Worm (Caenorhabditis elegans): Measurements from ENCODE around the gene pigb-1.

The pigb-1 gene

ce11 chrII:4999122-4999521 lies 6.2 kb upstream of the pigb-1 start, which contains the start of gene citk-2 (continued):
- TF ChIP-seq elt-2 (tag; optimal IDR thresholded peaks at IDR 0.05) (peak; percentile 99), zag-1 (tag; optimal IDR thresholded peaks at IDR 0.05) (peak; percentile 37), lir-3 (tag; optimal IDR thresholded peaks at IDR 0.05; ENCODE audit: poor library complexity) (peak; percentile 85), grh-1 (GFP tag; IDR thresholded peaks at IDR 0.05) (peak; percentile 95), nhr-77 (tag; optimal IDR thresholded peaks at IDR 0.05) (peak; percentile 61), dpl-1 (GFP tag; optimal IDR thresholded peaks at IDR 0.05) (peak; percentile 100), ceh-90 (tag; optimal IDR thresholded peaks at IDR 0.05) (peak; percentile 60), rnt-1 (tag; optimal IDR thresholded peaks at IDR 0.05) (peak; percentile 97), unc-86 (tag; optimal IDR thresholded peaks at IDR 0.05) (peak; percentile 92), mef-2 (tag; optimal IDR thresholded peaks at IDR 0.05) (no peak), pax-3 (tag; optimal IDR thresholded peaks at IDR 0.05) (peak; percentile 79), mep-1 (tag; optimal IDR thresholded peaks at IDR 0.05) (peak; percentile 98), lin-14 (GFP tag; optimal IDR thresholded peaks at IDR 0.05) (peak; percentile 88), C04F5.9 (tag; optimal IDR thresholded peaks at IDR 0.05) (peak; percentile 80), mab-9 (GFP tag; IDR thresholded peaks at IDR 0.05) (peak; percentile 80), nhr-85 (tag) (peak; percentile 95), unc-62 (GFP tag; optimal IDR thresholded peaks at IDR 0.05) (no peak), skn-1 (tag; optimal IDR thresholded peaks at IDR 0.05) (peak; percentile 94), hlh-17 (GFP tag; optimal IDR thresholded peaks at IDR 0.05; ENCODE audit: borderline replicate concordance) (no peak), Y116A8C.19 (tag; optimal IDR thresholded peaks at IDR 0.05; ENCODE audit: borderline replicate concordance) (no peak), ces-1 (GFP tag; optimal IDR thresholded peaks at IDR 0.05) (no peak), lin-35 (GFP tag; optimal IDR thresholded peaks at IDR 0.05) (peak; percentile 100), pqm-1 (tag; optimal IDR thresholded peaks at IDR 0.05) (no peak), aha-1 (tag; optimal IDR thresholded peaks at IDR 0.05) (peak; percentile 50), efl-3 (GFP tag; optimal IDR thresholded peaks at IDR 0.05) (peak; percentile 38), F16B12.6 (tag; optimal IDR thresholded peaks at IDR 0.05) (peak; percentile 100), efl-1 (optimal IDR thresholded peaks at IDR 0.05) (peak; percentile 100), efl-1 (GFP tag; optimal IDR thresholded peaks at IDR 0.05 in 1 of 2) (peak; percentile 100), nhr-12 (tag; optimal IDR thresholded peaks at IDR 0.05) (no peak), ets-5 (GFP tag; IDR thresholded peaks at IDR 0.05) (no peak), nhr-237 (tag; optimal IDR thresholded peaks at IDR 0.05) (peak; percentile 50), nhr-28 (tag; optimal IDR thresholded peaks at IDR 0.05) (no peak), ceh-63 (GFP tag; optimal IDR thresholded peaks at IDR 0.05) (no peak), tbx-2 (tag; optimal IDR thresholded peaks at IDR 0.05) (peak; percentile 94), nhr-47 (tag; optimal IDR thresholded peaks at IDR 0.05) (peak; percentile 96), ceh-88 (GFP tag; IDR thresholded peaks at IDR 0.05) (peak; percentile 63), sup-37 (GFP tag; optimal IDR thresholded peaks at IDR 0.05) (peak; percentile 52), vab-15 (tag; optimal IDR thresholded peaks at IDR 0.05) (no peak), nhr-19 (GFP tag; conservative IDR thresholded peaks at IDR 0.05) (peak; percentile 93), dsc-1 (tag; optimal IDR thresholded peaks at IDR 0.05) (peak; percentile 94), sox-4 (tag; optimal IDR thresholded peaks at IDR 0.05) (no peak), unc-30 (tag; optimal IDR thresholded peaks at IDR 0.05) (no peak), unc-130 (tag; optimal IDR thresholded peaks at IDR 0.05) (peak; percentile 59), nhr-76 (tag; optimal IDR thresholded peaks at IDR 0.05) (no peak), hpl-2 (GFP tag; optimal IDR thresholded peaks at IDR 0.05) (no peak), irx-1 (tag; optimal IDR thresholded peaks at IDR 0.05) (peak; percentile 84), ztf-4 (tag; optimal IDR thresholded peaks at IDR 0.05) (peak; percentile 90), ama-1 (optimal IDR thresholded peaks at IDR 0.05) (no peak), lin-15B (tag; optimal IDR thresholded peaks at IDR 0.05) (peak; percentile 77), lin-39 (tag; optimal IDR thresholded peaks at IDR 0.05) (peak; percentile 90), nhr-84 (tag; optimal IDR thresholded peaks at IDR 0.05) (peak; percentile 58), egl-13 (tag; optimal IDR thresholded peaks at IDR 0.05) (peak; percentile 85), C16A3.4 (tag; optimal IDR thresholded peaks at IDR 0.05) (peak; percentile 92), swsn-7 (tag; optimal IDR thresholded peaks at IDR 0.05) (peak; percentile 95), C34B4.2 (tag; optimal IDR thresholded peaks at IDR 0.05) (peak; percentile 45)

Data from whole organism, L1 larva.